Fruit fly (Drosophila melanogaster) whole organism, embryonic: ENCODE measurements around the gene Clbn.
A peak's percentile ranks its signal among the peaks of the same experiment; 100 is the strongest.

Source experiments
- Abd-B ChIP-seq: fragments of 200-800 bp; sonication (Bioruptor generic); optimal IDR thresholded peaks from 2 replicates; lab custom pipeline; 2018; ENCODE audit warnings: missing biosample characterization, mild to moderate bottlenecking, missing genetic modification characterization, moderate library complexity
- Adf1 ChIP-seq: fragments of 200-800 bp; sonication (Bioruptor generic); IDR thresholded peaks from 2 replicates; pipeline ENCODE4 v1.3.6; 2022; ENCODE audit warnings: missing biosample characterization, missing genetic modification characterization
- Atf-2 ChIP-seq: fragments of 200-800 bp; sonication (Bioruptor generic); optimal IDR thresholded peaks from 2 replicates; lab custom pipeline; 2016; ENCODE audit warnings: missing biosample characterization, missing genetic modification characterization
- CG10565 ChIP-seq: fragments of 200-800 bp; sonication (Bioruptor generic); optimal IDR thresholded peaks from 3 replicates; lab custom pipeline; 2016; ENCODE audit warnings: missing biosample characterization, mild to moderate bottlenecking, missing genetic modification characterization
- CG11398 ChIP-seq: fragments of 200-800 bp; sonication (Bioruptor generic); optimal IDR thresholded peaks from 2 replicates; lab custom pipeline; 2016; ENCODE audit warnings: missing biosample characterization, missing genetic modification characterization
- CG11695 ChIP-seq: fragments of 200-800 bp; sonication (Bioruptor generic); IDR thresholded peaks from 3 replicates; pipeline ENCODE4 v1.3.6; 2022; ENCODE audit warnings: missing biosample characterization, missing genetic modification characterization
- CG13287 ChIP-seq: fragments of 200-800 bp; sonication (Bioruptor generic); IDR thresholded peaks from 2 replicates; pipeline ENCODE4 v1.3.6; 2022; ENCODE audit warnings: missing biosample characterization, missing genetic modification characterization; ENCODE audit not compliant: partially characterized antibody
- CG16813 ChIP-seq: fragments of 200-800 bp; sonication (Bioruptor generic); IDR thresholded peaks from 3 replicates; pipeline ENCODE4 v1.3.6; 2022; ENCODE audit warnings: missing biosample characterization, missing genetic modification characterization; ENCODE audit not compliant: partially characterized antibody
- CG17186 ChIP-seq: fragments of 200-800 bp; sonication (Bioruptor generic); optimal IDR thresholded peaks from 3 replicates; lab custom pipeline; 2017; ENCODE audit warnings: missing biosample characterization, missing genetic modification reagents, missing genetic modification characterization
- CG1792 ChIP-seq: fragments of 200-800 bp; sonication (Bioruptor generic); optimal IDR thresholded peaks from 2 replicates; lab custom pipeline; 2016; ENCODE audit warnings: missing biosample characterization, missing genetic modification characterization
- CG3838 ChIP-seq: fragments of 200-800 bp; sonication (Bioruptor generic); optimal IDR thresholded peaks from 3 replicates; lab custom pipeline; 2016; ENCODE audit warnings: missing biosample characterization, missing genetic modification characterization
- CG4360 ChIP-seq: fragments of 200-800 bp; sonication (Bioruptor generic); IDR thresholded peaks from 2 replicates; pipeline ENCODE4 v1.3.6; 2022; ENCODE audit warnings: missing biosample characterization, missing genetic modification characterization
- CG7271 ChIP-seq: fragments of 200-800 bp; sonication (Bioruptor generic); optimal IDR thresholded peaks from 2 replicates; lab custom pipeline; 2018; ENCODE audit warnings: missing biosample characterization, mild to moderate bottlenecking, missing genetic modification characterization, moderate library complexity
- CG7745 ChIP-seq: fragments of 200-800 bp; sonication (Bioruptor generic); optimal IDR thresholded peaks from 2 replicates; lab custom pipeline; 2018; ENCODE audit warnings: missing biosample characterization, mild to moderate bottlenecking, missing genetic modification characterization, moderate library complexity
- CG7786 ChIP-seq: fragments of 200-800 bp; sonication (Bioruptor generic); optimal IDR thresholded peaks from 2 replicates; lab custom pipeline; 2016; ENCODE audit warnings: missing biosample characterization, missing genetic modification characterization
- CG8089 ChIP-seq: fragments of 200-800 bp; sonication (Bioruptor generic); optimal IDR thresholded peaks from 3 replicates; lab custom pipeline; 2016; ENCODE audit warnings: missing biosample characterization, missing genetic modification characterization
- CG8359 ChIP-seq: fragments of 200-800 bp; sonication (Bioruptor generic); optimal IDR thresholded peaks from 2 replicates; lab custom pipeline; 2017; ENCODE audit warnings: missing biosample characterization, mild to moderate bottlenecking, missing genetic modification characterization, borderline replicate concordance
- CG9932 ChIP-seq: fragments of 200-800 bp; sonication (Bioruptor generic); IDR thresholded peaks from 2 replicates; pipeline ENCODE4 v1.3.6; 2022; ENCODE audit warnings: missing biosample characterization, missing genetic modification characterization
- D19A ChIP-seq: fragments of 200-800 bp; optimal IDR thresholded peaks from 3 replicates; lab custom pipeline; 2019; ENCODE audit warnings: missing biosample characterization, mild to moderate bottlenecking, missing genetic modification characterization, moderate library complexity
- Doc2 ChIP-seq: fragments of 200-800 bp; sonication (Bioruptor generic); IDR thresholded peaks from 2 replicates; pipeline ENCODE4 v1.3.6; 2022; ENCODE audit warnings: missing biosample characterization, missing genetic modification characterization
- E2f2 ChIP-seq: fragments of 200-800 bp; sonication (Bioruptor generic); IDR thresholded peaks from 2 replicates; pipeline ENCODE4 v1.3.6; 2022; ENCODE audit warnings: missing biosample characterization, missing genetic modification characterization
- ERR ChIP-seq: fragments of 200-800 bp; sonication (Bioruptor generic); optimal IDR thresholded peaks from 2 replicates; lab custom pipeline; 2016; ENCODE audit warnings: missing biosample characterization, missing genetic modification characterization
- Eip74EF ChIP-seq, 2 experiments: fragments of 200-800 bp in 1 of 2; fragments of >200 bp in 1 of 2; sonication (Bioruptor generic) in 1 of 2; optimal IDR thresholded peaks; 2 replicates each; lab custom pipeline; 2017 to 2019; ENCODE audit warnings: missing biosample characterization in 2 of 2, missing genetic modification characterization in 2 of 2, mild to moderate bottlenecking in 1 of 2, moderate library complexity in 1 of 2
- Fer1 ChIP-seq: fragments of 200-800 bp; sonication (Bioruptor generic); optimal IDR thresholded peaks from 2 replicates; lab custom pipeline; 2017; ENCODE audit warnings: missing biosample characterization, mild to moderate bottlenecking, missing genetic modification characterization
- MTF-1 ChIP-seq: fragments of 200-800 bp; sonication (Bioruptor generic); optimal IDR thresholded peaks from 2 replicates; lab custom pipeline; 2018; ENCODE audit warnings: missing biosample characterization, mild to moderate bottlenecking, missing genetic modification characterization, borderline replicate concordance
- Mrtf ChIP-seq: fragments of 200-800 bp; sonication (Bioruptor generic); IDR thresholded peaks from 3 replicates; pipeline ENCODE4 v1.3.6; 2022; ENCODE audit warnings: missing biosample characterization, missing genetic modification characterization
- Myb ChIP-seq: fragments of 200-800 bp; sonication (Bioruptor generic); optimal IDR thresholded peaks from 2 replicates; lab custom pipeline; 2016; ENCODE audit warnings: missing biosample characterization, missing genetic modification characterization
- NFAT ChIP-seq: fragments of 200-800 bp; sonication (Bioruptor generic); IDR thresholded peaks from 2 replicates; pipeline ENCODE4 v1.3.6; 2022; ENCODE audit warnings: missing biosample characterization, missing genetic modification characterization
- Spps ChIP-seq: fragments of 200-800 bp; sonication (Bioruptor generic); optimal IDR thresholded peaks from 2 replicates; lab custom pipeline; 2018; ENCODE audit warnings: missing biosample characterization, mild to moderate bottlenecking, missing genetic modification characterization
- ash1 ChIP-seq: fragments of 200-800 bp; sonication (Bioruptor generic); optimal IDR thresholded peaks from 2 replicates; lab custom pipeline; 2018; ENCODE audit warnings: missing biosample characterization, mild to moderate bottlenecking, missing genetic modification characterization
- az2 ChIP-seq: fragments of 200-800 bp; sonication (Bioruptor generic); optimal IDR thresholded peaks from 3 replicates; lab custom pipeline; 2016; ENCODE audit warnings: missing biosample characterization, missing genetic modification characterization
- corto ChIP-seq: fragments of 200-800 bp; sonication (Bioruptor generic); optimal IDR thresholded peaks from 2 replicates; lab custom pipeline; 2016; ENCODE audit warnings: missing biosample characterization, mild to moderate bottlenecking, missing genetic modification characterization, moderate library complexity
- dysf ChIP-seq: fragments of 200-800 bp; sonication (Bioruptor generic); IDR thresholded peaks from 3 replicates; pipeline ENCODE4 v1.3.6; 2022; ENCODE audit warnings: missing biosample characterization, missing genetic modification characterization
- exex ChIP-seq: fragments of 200-800 bp; sonication (Bioruptor generic); optimal IDR thresholded peaks from 4 replicates; lab custom pipeline; 2018; ENCODE audit warnings: missing biosample characterization, mild to moderate bottlenecking, missing genetic modification characterization, moderate library complexity
- ftz-f1 ChIP-seq: fragments of 200-800 bp; sonication (Bioruptor generic); optimal IDR thresholded peaks from 2 replicates; lab custom pipeline; 2016; ENCODE audit warnings: missing biosample characterization, missing genetic modification characterization
- gcm ChIP-seq: fragments of 200-800 bp; sonication (Bioruptor generic); optimal IDR thresholded peaks from 2 replicates; lab custom pipeline; 2019; ENCODE audit warnings: missing biosample characterization, mild to moderate bottlenecking, missing genetic modification characterization, moderate library complexity
- grau ChIP-seq: fragments of 200-800 bp; optimal IDR thresholded peaks from 3 replicates; lab custom pipeline; 2019; ENCODE audit warnings: missing biosample characterization, mild to moderate bottlenecking, missing genetic modification characterization, moderate library complexity
- gro ChIP-seq: fragments of 200-800 bp; sonication (Bioruptor generic); optimal IDR thresholded peaks from 2 replicates; lab custom pipeline; 2016; ENCODE audit warnings: missing biosample characterization, missing genetic modification characterization
- hkb ChIP-seq, 2 experiments: fragments of 200-800 bp in 1 of 2; fragments of >200 bp in 1 of 2; sonication (Bioruptor generic) in 1 of 2; IDR thresholded peaks in 1 of 2; optimal IDR thresholded peaks in 1 of 2; 2 replicates each; pipeline versions ENCODE4 v1.3.6 to Lab custom; 2017 to 2022; ENCODE audit warnings: missing biosample characterization in 1 of 2, missing genetic modification characterization in 1 of 2
- jigr1 ChIP-seq: fragments of 200-800 bp; sonication (Bioruptor generic); IDR thresholded peaks from 3 replicates; pipeline ENCODE4 v1.3.6; 2022; ENCODE audit warnings: missing biosample characterization, missing genetic modification characterization
- jing ChIP-seq: fragments of 200-800 bp; sonication (Bioruptor generic); optimal IDR thresholded peaks from 2 replicates; lab custom pipeline; 2018; ENCODE audit warnings: missing biosample characterization, mild to moderate bottlenecking, missing genetic modification characterization
- klu ChIP-seq: fragments of 200-800 bp; sonication (Bioruptor generic); IDR thresholded peaks from 2 replicates; pipeline ENCODE4 v1.3.6; 2022; ENCODE audit warnings: missing biosample characterization, missing genetic modification characterization
- nmo ChIP-seq: fragments of 200-800 bp; sonication (Bioruptor generic); optimal IDR thresholded peaks from 2 replicates; lab custom pipeline; 2018; ENCODE audit warnings: missing biosample characterization, mild to moderate bottlenecking, missing genetic modification characterization, moderate library complexity
- sisA ChIP-seq: fragments of 200-800 bp; sonication (Bioruptor generic); IDR thresholded peaks from 2 replicates; pipeline ENCODE4 v1.3.6; 2022; ENCODE audit warnings: missing biosample characterization, missing genetic modification characterization
- tio ChIP-seq: fragments of 200-800 bp; sonication (Bioruptor generic); optimal IDR thresholded peaks from 2 replicates; lab custom pipeline; 2017; ENCODE audit warnings: missing biosample characterization, missing genetic modification characterization, inconsistent platforms
- toy ChIP-seq: fragments of 200-800 bp; sonication (Bioruptor generic); IDR thresholded peaks from 2 replicates; pipeline ENCODE4 v1.3.6; 2022; ENCODE audit warnings: missing biosample characterization, missing genetic modification characterization
- twi ChIP-seq: fragments of 200-800 bp; optimal IDR thresholded peaks from 2 replicates; lab custom pipeline; 2019; ENCODE audit warnings: missing biosample characterization, mild to moderate bottlenecking, missing genetic modification characterization, moderate library complexity
- unc-4 ChIP-seq: fragments of 200-800 bp; sonication (Bioruptor generic); IDR thresholded peaks from 2 replicates; pipeline ENCODE4 v1.3.6; 2022; ENCODE audit warnings: missing biosample characterization, missing genetic modification characterization; ENCODE audit not compliant: partially characterized antibody
- zen2 ChIP-seq: fragments of 200-800 bp; sonication (Bioruptor generic); IDR thresholded peaks from 3 replicates; pipeline ENCODE4 v1.3.6; 2022; ENCODE audit warnings: missing biosample characterization, missing genetic modification characterization; ENCODE audit not compliant: partially characterized antibody

Clbn gene

DNA sequence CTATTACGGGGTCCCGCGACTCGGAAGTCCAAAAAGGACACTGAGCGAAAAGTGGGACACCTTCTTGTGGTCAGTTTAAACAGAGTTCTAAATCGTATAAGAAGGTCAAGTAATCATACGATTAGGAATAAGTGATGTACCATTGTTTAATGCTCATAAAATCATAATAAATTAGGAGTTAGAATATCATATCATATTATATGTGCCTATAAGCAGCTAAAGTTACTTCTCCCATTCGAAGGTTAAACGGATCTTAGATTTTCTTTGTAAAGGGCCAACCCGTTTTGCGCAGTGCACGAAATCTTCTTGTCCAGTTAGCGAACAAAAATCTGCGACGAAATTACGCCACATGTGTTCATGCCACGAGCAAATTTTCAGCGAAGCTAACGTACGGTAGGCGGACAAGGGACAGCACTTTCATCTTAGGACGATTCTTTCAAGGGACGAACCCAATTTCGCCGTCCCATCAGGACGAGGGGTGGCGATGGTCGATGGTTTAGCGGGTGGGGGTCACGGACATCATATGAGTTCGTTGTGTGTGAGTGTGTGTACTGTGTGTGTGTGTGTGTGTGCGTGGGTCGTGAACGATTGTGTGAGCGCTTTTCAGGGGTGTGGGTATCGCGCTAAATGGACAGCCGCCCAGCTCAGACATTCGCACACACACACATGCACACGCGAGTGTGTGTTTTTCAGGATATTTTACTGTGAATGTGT is 41.1 kb downstream of the Clbn start (continued):
- no peak for TF ChIP-seq CG1792 (GFP tag; lab: Kevin White, UChicago)
- TF ChIP-seq az2 (GFP tag; lab: Kevin White, UChicago) = peak; percentile 4
- TF ChIP-seq Mrtf (GFP tag; lab: Robert Waterston, UW) = no peak
- no peak for TF ChIP-seq CG7745 (tag; lab: Kevin White, UChicago)
- no peak for TF ChIP-seq CG17186 (GFP tag; lab: Kevin White, UChicago)
- TF ChIP-seq CG7271 = no peak
- TF ChIP-seq CG3838 (GFP tag; lab: Kevin White, UChicago) = no peak
- no peak for TF ChIP-seq CG4360 (GFP tag; lab: Robert Waterston, UW)
- TF ChIP-seq dysf (GFP tag; lab: Robert Waterston, UW) = peak; percentile 47; the same call in 1 of the 3 replicates
- no peak for TF ChIP-seq gcm (GFP tag; lab: Kevin White, UChicago)
- TF ChIP-seq Adf1 = no peak
- TF ChIP-seq sisA (GFP tag; lab: Robert Waterston, UW) = peak; percentile 45; the same call in 1 of the 2 replicates
- TF ChIP-seq MTF-1 (GFP tag; lab: Kevin White, UChicago) = no peak
- no peak for TF ChIP-seq ash1 (GFP tag; lab: Kevin White, UChicago)
- peak; percentile 57 for TF ChIP-seq grau (tag; lab: Kevin White, UChicago)
- TF ChIP-seq CG11398 (GFP tag; lab: Kevin White, UChicago) = no peak
- TF ChIP-seq jigr1 (GFP tag; lab: Robert Waterston, UW) = no peak
- no peak for TF ChIP-seq toy (GFP tag; lab: Robert Waterston, UW)
- peak; percentile 59 for TF ChIP-seq nmo
- no peak for TF ChIP-seq Doc2
- TF ChIP-seq zen2 (GFP tag; lab: Robert Waterston, UW) = no peak
- TF ChIP-seq CG11695 (GFP tag; lab: Robert Waterston, UW) = 0 out of 3 replicates have a peak, but pooled peaks have one; percentile 39
- TF ChIP-seq hkb (optimal IDR thresholded peaks at IDR 0.05; lab: Kevin White, UChicago) = no peak
- peak; percentile 37 for TF ChIP-seq hkb (GFP tag; IDR thresholded peaks at IDR 0.05; lab: Robert Waterston, UW)
- TF ChIP-seq gro (GFP tag; lab: Kevin White, UChicago) = no peak
- no peak for TF ChIP-seq Myb (GFP tag; lab: Kevin White, UChicago)
- no peak for TF ChIP-seq exex
- TF ChIP-seq Fer1 (GFP tag; lab: Kevin White, UChicago) = peak; percentile 60
- TF ChIP-seq CG16813 (GFP tag; lab: Robert Waterston, UW) = no peak
- peak; percentile 30 for TF ChIP-seq D19A (tag; lab: Kevin White, UChicago)
- TF ChIP-seq CG9932 (GFP tag; lab: Robert Waterston, UW) = 0 out of 2 replicates have a peak, but pooled peaks have one; percentile 13
- no peak for TF ChIP-seq Spps (tag; lab: Kevin White, UChicago)
- no peak for TF ChIP-seq corto (GFP tag; lab: Kevin White, UChicago)
- no peak for TF ChIP-seq NFAT (GFP tag; lab: Robert Waterston, UW)
- no peak for TF ChIP-seq CG10565 (GFP tag; lab: Kevin White, UChicago)
- TF ChIP-seq Atf-2 (GFP tag; lab: Kevin White, UChicago) = peak; percentile 19
- peak; percentile 0 for TF ChIP-seq tio
- peak; percentile 11 for TF ChIP-seq jing (GFP tag; lab: Kevin White, UChicago)
- TF ChIP-seq ERR (GFP tag; lab: Kevin White, UChicago) = no peak
- TF ChIP-seq Eip74EF (GFP tag; optimal IDR thresholded peaks at IDR 0.05; lab: Kevin White, UChicago) = peak in 1 of 2 experiments; percentile 11
- no peak for TF ChIP-seq CG8089 (GFP tag; lab: Kevin White, UChicago)
- peak; percentile 5 for TF ChIP-seq twi (tag; lab: Kevin White, UChicago)
- peak; percentile 15 for TF ChIP-seq CG7786 (GFP tag; lab: Kevin White, UChicago)
- TF ChIP-seq klu (GFP tag; lab: Robert Waterston, UW) = no peak
- no peak for TF ChIP-seq Abd-B (GFP tag; lab: Kevin White, UChicago)
- TF ChIP-seq E2f2 (GFP tag; lab: Robert Waterston, UW) = peak; percentile 21; the same call in 1 of the 2 replicates
- TF ChIP-seq ftz-f1 (GFP tag; lab: Kevin White, UChicago) = no peak
- no peak for TF ChIP-seq unc-4
- TF ChIP-seq CG13287 = no peak
- TF ChIP-seq CG8359 (GFP tag; lab: Kevin White, UChicago) = no peak
